Worm (Caenorhabditis elegans) whole organism, L1 larva: Measurements from ENCODE around the gene C04E12.4.

Source experiments
- aly-2 ChIP-seq: fragments of 150-350 bp; optimal IDR thresholded peaks from 2 replicates; lab custom pipeline; 2014; ENCODE audit warnings: missing biosample characterization, missing genetic modification characterization
- ama-1 ChIP-seq: fragments of 150-350 bp; optimal IDR thresholded peaks from 2 replicates; lab custom pipeline; 2014
- blmp-1 ChIP-seq: fragments of 150-350 bp; optimal IDR thresholded peaks from 2 replicates; lab custom pipeline; 2014; ENCODE audit warnings: missing biosample characterization, missing genetic modification characterization
- egl-27 ChIP-seq, 2 experiments: fragments of 150-350 bp in 1 of 2; sonication (generic microtip); optimal IDR thresholded peaks; 3 replicates each; lab custom pipeline; 2017 to 2018; ENCODE audit warnings: missing biosample characterization in 2 of 2, missing genetic modification characterization in 2 of 2, missing genetic modification reagents in 2 of 2
- fkh-10 ChIP-seq: sonication (generic microtip); optimal IDR thresholded peaks from 2 replicates; lab custom pipeline; 2017; ENCODE audit warnings: missing biosample characterization, missing genetic modification reagents, missing genetic modification characterization
- lin-13 ChIP-seq: fragments of 150-350 bp; optimal IDR thresholded peaks from 2 replicates; lab custom pipeline; 2014; ENCODE audit warnings: missing biosample characterization, missing genetic modification reagents, missing genetic modification characterization
- lir-3 ChIP-seq: sonication (generic microtip); optimal IDR thresholded peaks from 2 replicates; lab custom pipeline; 2016; ENCODE audit warnings: mild to moderate bottlenecking, missing genetic modification characterization, moderate library complexity, missing compliant biosample characterization; ENCODE audit not compliant: poor library complexity
- mdl-1 ChIP-seq, 2 experiments: fragments of 150-350 bp; optimal IDR thresholded peaks; 2 replicates each; lab custom pipeline; 2014 to 2017; ENCODE audit warnings: missing biosample characterization in 2 of 2, missing genetic modification characterization in 2 of 2, inconsistent platforms in 1 of 2
- skn-1 ChIP-seq: fragments of 150-350 bp; optimal IDR thresholded peaks from 2 replicates; lab custom pipeline; 2014; ENCODE audit warnings: missing biosample characterization, missing genetic modification characterization
- snpc-4 ChIP-seq: fragments of 150-350 bp; optimal IDR thresholded peaks from 2 replicates; lab custom pipeline; 2014; ENCODE audit warnings: missing biosample characterization, missing genetic modification characterization
- sox-4 ChIP-seq: sonication (generic microtip); optimal IDR thresholded peaks from 2 replicates; lab custom pipeline; 2016; ENCODE audit warnings: missing genetic modification characterization, missing compliant biosample characterization
- sup-37 ChIP-seq: fragments of 200-800 bp; sonication (Bioruptor generic); optimal IDR thresholded peaks from 2 replicates; lab custom pipeline; 2018; ENCODE audit warnings: mild to moderate bottlenecking, missing genetic modification characterization, missing compliant biosample characterization
- unc-130 ChIP-seq: fragments of 150-350 bp; optimal IDR thresholded peaks from 2 replicates; lab custom pipeline; 2017; ENCODE audit warnings: missing biosample characterization, missing genetic modification characterization, inconsistent platforms

DNA sequence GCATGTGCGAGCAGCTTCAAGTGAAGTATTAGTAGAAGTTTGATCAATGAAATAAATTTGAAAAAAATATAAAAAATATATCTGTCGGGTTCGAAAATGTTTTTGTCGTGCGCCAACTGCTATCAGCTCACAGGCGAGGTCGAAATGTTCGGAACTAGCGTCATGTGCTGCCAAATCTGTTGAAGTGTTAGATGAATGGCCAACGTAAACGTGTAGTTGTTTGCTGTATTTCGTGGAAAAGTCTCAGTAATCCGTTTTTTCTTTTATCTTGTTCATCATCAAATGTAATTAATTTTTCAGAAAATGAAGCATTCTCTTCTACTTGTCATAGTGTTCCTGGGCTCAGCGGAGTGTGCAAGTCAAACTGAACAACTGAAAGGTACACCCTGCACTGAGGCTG lies 12.7 kb upstream of the C04E12.4 start, which contains the start of gene C17B7.15:
- TF ChIP-seq mdl-1 (tag; optimal IDR thresholded peaks at IDR 0.05; lab: Kevin White, UChicago) (no peak), ama-1 (lab: Kevin White, UChicago) (no peak), sox-4 (tag; lab: Kevin White, UChicago) (no peak), blmp-1 (no peak), sup-37 (no peak), lin-13 (GFP tag; lab: Kevin White, UChicago) (no peak), unc-130 (tag; lab: Kevin White, UChicago) (no peak), aly-2 (tag; lab: Kevin White, UChicago) (no peak), skn-1 (no peak), snpc-4 (tag; lab: Kevin White, UChicago) (no peak), egl-27 (tag; optimal IDR thresholded peaks at IDR 0.05; lab: Kevin White, UChicago) (no peak), lir-3 (no peak), fkh-10 (GFP tag; lab: Kevin White, UChicago) (no peak)
